Fruit fly (Drosophila melanogaster): ENCODE data around the gene Taf12L.
A peak's percentile ranks its signal among the peaks of the same experiment; 100 is the strongest.

The Taf12L gene

dm6 chr2L:4694421-4694820 is 6.9 kb downstream of the Taf12L start, which contains the start of gene dcma:
Gene dcma (plus strand): TSS chr2L:4694721.
- TF ChIP-seq svp (GFP tag) (peak; percentile 13), CG8119 (GFP tag; IDR thresholded peaks at IDR 0.05) (no peak)

DNA sequence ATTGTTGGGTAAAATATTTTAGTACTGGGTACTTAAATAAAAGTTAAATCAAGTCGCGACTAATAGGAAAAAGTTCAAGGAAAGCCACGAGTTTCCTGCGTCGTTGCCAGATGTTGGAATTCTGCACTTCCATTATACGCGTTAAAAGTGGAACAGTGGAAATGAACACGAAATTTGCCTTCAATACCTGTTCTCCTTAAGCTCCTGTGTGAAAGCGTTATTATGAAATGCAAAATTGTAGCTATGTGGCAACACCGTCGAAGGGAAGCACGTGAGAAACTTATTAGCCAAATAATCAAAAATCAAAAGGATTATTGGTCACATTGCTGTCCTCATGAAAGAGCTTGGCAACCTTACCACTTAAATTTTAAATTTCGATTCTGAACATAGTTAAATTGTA is 10.7 kb downstream of the Taf12L start, which contains the start of gene CG3251:
Gene CG3251 (minus strand): TSS at position 101 of the 400 bp plus-strand sequence.
- TF ChIP-seq CG8632 (GFP tag; optimal IDR thresholded peaks at IDR 0.05) (no peak), CG11294 (GFP tag; IDR thresholded peaks at IDR 0.05) (no peak), Hr4 (GFP tag; optimal IDR thresholded peaks at IDR 0.05) (no peak), Lpt (GFP tag; optimal IDR thresholded peaks at IDR 0.05) (no peak), CG8319 (GFP tag; optimal IDR thresholded peaks at IDR 0.05) (no peak), CG7368 (GFP tag; optimal IDR thresholded peaks at IDR 0.05) (no peak), CG3919 (GFP tag; optimal IDR thresholded peaks at IDR 0.05) (no peak), CG6808 (GFP tag; optimal IDR thresholded peaks at IDR 0.05) (no peak), lz (GFP tag; optimal IDR thresholded peaks at IDR 0.05) (no peak), net (GFP tag; optimal IDR thresholded peaks at IDR 0.05) (no peak), eg (GFP tag; IDR thresholded peaks at IDR 0.05) (no peak), Sox15 (GFP tag; optimal IDR thresholded peaks at IDR 0.05) (no peak), spab (GFP tag; optimal IDR thresholded peaks at IDR 0.05) (no peak), CG6163 (GFP tag; IDR thresholded peaks at IDR 0.05) (no peak)

DNA sequence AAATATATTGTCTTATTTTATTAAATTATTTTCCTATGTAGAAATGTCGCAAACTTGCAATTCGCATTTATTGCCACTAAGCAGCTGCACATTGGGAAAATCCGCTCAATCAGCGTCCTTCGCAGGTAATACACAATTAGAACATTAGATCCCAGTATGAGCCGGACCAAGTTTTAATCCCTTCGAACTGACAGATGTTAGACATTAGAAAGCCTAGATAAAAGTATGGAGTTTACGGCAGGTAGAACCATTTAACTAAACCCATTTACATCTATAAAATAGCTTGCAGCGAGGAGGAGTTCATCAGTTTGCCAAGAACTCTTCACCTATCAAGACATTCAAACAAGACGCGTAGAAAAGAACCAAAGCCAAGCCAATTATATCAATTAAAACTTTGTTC is 14.1 kb downstream of the Taf12L start, which contains the start of gene Elba3:
Gene Elba3 (plus strand): TSS at position 301 of the 400 bp plus-strand sequence.
- TF ChIP-seq CG6276 (GFP tag; optimal IDR thresholded peaks at IDR 0.05) (no peak), Blimp-1 (GFP tag; optimal IDR thresholded peaks at IDR 0.05) (no peak), Gug (GFP tag; IDR thresholded peaks at IDR 0.05) (no peak), net (GFP tag; optimal IDR thresholded peaks at IDR 0.05) (no peak), CG3919 (GFP tag; optimal IDR thresholded peaks at IDR 0.05) (no peak), achi (GFP tag; optimal IDR thresholded peaks at IDR 0.05) (no peak), CG6792 (GFP tag; optimal IDR thresholded peaks at IDR 0.05) (no peak), svp (GFP tag) (no peak), eg (GFP tag; IDR thresholded peaks at IDR 0.05) (no peak), CG10669 (GFP tag; optimal IDR thresholded peaks at IDR 0.05) (no peak), fkh (GFP tag; optimal IDR thresholded peaks at IDR 0.05) (no peak), CG11902 (GFP tag; optimal IDR thresholded peaks at IDR 0.05) (no peak), salr (GFP tag; optimal IDR thresholded peaks at IDR 0.05) (no peak), CG8319 (GFP tag; optimal IDR thresholded peaks at IDR 0.05) (no peak), CG1621 (tag; optimal IDR thresholded peaks at IDR 0.05) (no peak), Eip75B (GFP tag; optimal IDR thresholded peaks at IDR 0.05) (no peak)

dm6 chr2L:4684361-4684760 is 16.9 kb downstream of the Taf12L start, which contains the start of gene Elba1:
Gene Elba1 (minus strand): TSS chr2L:4684461.
- no peak for TF ChIP-seq eg (GFP tag; IDR thresholded peaks at IDR 0.05)
- TF ChIP-seq Gug (GFP tag; IDR thresholded peaks at IDR 0.05) = no peak
- no peak for TF ChIP-seq CG9139 (GFP tag; optimal IDR thresholded peaks at IDR 0.05)
- no peak for TF ChIP-seq CG10631 (GFP tag; optimal IDR thresholded peaks at IDR 0.05)
- TF ChIP-seq cyc (GFP tag; optimal IDR thresholded peaks at IDR 0.05) = no peak
- no peak for TF ChIP-seq CG34406 (GFP tag; optimal IDR thresholded peaks at IDR 0.05)
- TF ChIP-seq CG1621 (tag; optimal IDR thresholded peaks at IDR 0.05) = no peak
- no peak for TF ChIP-seq spab (GFP tag; optimal IDR thresholded peaks at IDR 0.05)
- no peak for TF ChIP-seq Sox15 (GFP tag; optimal IDR thresholded peaks at IDR 0.05)
- no peak for TF ChIP-seq Hr39 (GFP tag; optimal IDR thresholded peaks at IDR 0.05)
- TF ChIP-seq CG16779 (tag; optimal IDR thresholded peaks at IDR 0.05) = no peak
- no peak for TF ChIP-seq Met (GFP tag; optimal IDR thresholded peaks at IDR 0.05)
- TF ChIP-seq CG7368 (GFP tag; optimal IDR thresholded peaks at IDR 0.05) = no peak
- no peak for TF ChIP-seq svp (GFP tag)
- TF ChIP-seq CG6854 (GFP tag; optimal IDR thresholded peaks at IDR 0.05) = no peak
- no peak for TF ChIP-seq ss (GFP tag; optimal IDR thresholded peaks at IDR 0.05)
- no peak for TF ChIP-seq CG32006 (GFP tag; optimal IDR thresholded peaks at IDR 0.05)
- no peak for TF ChIP-seq CG6276 (GFP tag; optimal IDR thresholded peaks at IDR 0.05)
- no peak for TF ChIP-seq CG6163 (GFP tag; IDR thresholded peaks at IDR 0.05)
- TF ChIP-seq net (GFP tag; optimal IDR thresholded peaks at IDR 0.05) = no peak
